Worm (Caenorhabditis elegans): ENCODE results near the gene C25H3.16.

DNA sequence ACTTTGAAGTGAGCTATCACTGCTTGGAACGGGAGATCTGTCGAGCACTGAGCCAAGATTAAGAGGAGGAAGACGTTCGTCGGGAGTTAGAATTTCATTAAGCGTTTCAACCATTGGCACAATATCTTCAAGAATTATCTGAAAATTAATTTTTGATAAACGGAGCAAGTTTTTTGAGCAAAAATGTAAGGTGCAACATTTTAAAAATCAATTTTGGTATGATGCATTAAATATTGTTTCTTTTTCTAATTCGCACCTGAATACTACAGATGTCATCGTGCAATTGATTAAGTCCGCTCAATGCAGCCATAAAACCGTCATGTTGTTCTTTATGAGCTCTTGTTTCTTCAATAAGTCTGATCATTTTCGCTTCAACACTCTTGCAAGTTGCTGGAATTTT lies 17.8 kb upstream of the C25H3.16 start, which contains the start of gene ddl-1:
- TF ChIP-seq nhr-42 (GFP tag; IDR thresholded peaks at IDR 0.05) (no peak), nhr-77 (tag; optimal IDR thresholded peaks at IDR 0.05) (no peak), ceh-32 (tag; optimal IDR thresholded peaks at IDR 0.05; ENCODE audit: poor library complexity) (no peak), ceh-28 (tag; optimal IDR thresholded peaks at IDR 0.05) (no peak), snpc-4 (tag; optimal IDR thresholded peaks at IDR 0.05) (no peak), F44E2.7 (GFP tag; IDR thresholded peaks at IDR 0.05) (no peak), fkh-10 (GFP tag; optimal IDR thresholded peaks at IDR 0.05) (no peak)

Data from whole organism, L4 larva.